Fruit fly (Drosophila melanogaster) whole organism, embryonic: ENCODE measurements around the gene CG14400.

Source experiments
- Ada2b ChIP-seq: fragments of 200-800 bp; sonication (Bioruptor generic); IDR thresholded peaks from 2 replicates; pipeline ENCODE4 v1.3.6; 2022; ENCODE audit warnings: missing biosample characterization, missing genetic modification characterization
- Adf1 ChIP-seq: fragments of 200-800 bp; sonication (Bioruptor generic); IDR thresholded peaks from 2 replicates; pipeline ENCODE4 v1.3.6; 2022; ENCODE audit warnings: missing biosample characterization, missing genetic modification characterization
- BtbVII ChIP-seq: fragments of 200-800 bp; sonication (Bioruptor generic); optimal IDR thresholded peaks from 3 replicates; lab custom pipeline; 2017; ENCODE audit warnings: missing biosample characterization, mild to moderate bottlenecking, missing genetic modification characterization
- CG10462 ChIP-seq: fragments of 200-800 bp; sonication (Bioruptor generic); optimal IDR thresholded peaks from 2 replicates; lab custom pipeline; 2016; ENCODE audit warnings: missing biosample characterization, missing genetic modification characterization
- CG11696 ChIP-seq: fragments of 200-800 bp; sonication (Bioruptor generic); IDR thresholded peaks from 2 replicates; pipeline ENCODE4 v1.3.6; 2022; ENCODE audit warnings: missing biosample characterization, missing genetic modification characterization
- CG12744 ChIP-seq: fragments of 200-800 bp; sonication (Bioruptor generic); optimal IDR thresholded peaks from 2 replicates; lab custom pipeline; 2016; ENCODE audit warnings: missing biosample characterization, missing genetic modification characterization
- CG13424 ChIP-seq: fragments of 200-800 bp; sonication (Bioruptor generic); optimal IDR thresholded peaks from 2 replicates; lab custom pipeline; 2019; ENCODE audit warnings: missing biosample characterization, mild to moderate bottlenecking, missing genetic modification characterization, moderate library complexity
- CG13894 ChIP-seq: fragments of 200-800 bp; sonication (Bioruptor generic); optimal IDR thresholded peaks from 3 replicates; lab custom pipeline; 2018; ENCODE audit warnings: missing biosample characterization, mild to moderate bottlenecking, missing genetic modification characterization, moderate library complexity
- CG17912 ChIP-seq: fragments of 200-800 bp; sonication (Bioruptor generic); optimal IDR thresholded peaks from 2 replicates; lab custom pipeline; 2018; ENCODE audit warnings: missing biosample characterization, mild to moderate bottlenecking, missing genetic modification characterization
- CG1832 ChIP-seq: fragments of 200-800 bp; sonication (Bioruptor generic); optimal IDR thresholded peaks from 2 replicates; lab custom pipeline; 2017; ENCODE audit warnings: missing biosample characterization, mild to moderate bottlenecking, missing genetic modification characterization, inconsistent platforms
- CG18476 ChIP-seq: fragments of 200-800 bp; sonication (Bioruptor generic); optimal IDR thresholded peaks from 2 replicates; lab custom pipeline; 2016; ENCODE audit warnings: missing biosample characterization, mild to moderate bottlenecking, missing genetic modification characterization
- CG2678 ChIP-seq: fragments of 200-800 bp; sonication (Bioruptor generic); optimal IDR thresholded peaks from 3 replicates; lab custom pipeline; 2019; ENCODE audit warnings: missing biosample characterization, mild to moderate bottlenecking, missing genetic modification characterization, moderate library complexity
- CG31365 ChIP-seq: fragments of 200-800 bp; sonication (Bioruptor generic); optimal IDR thresholded peaks from 2 replicates; lab custom pipeline; 2018; ENCODE audit warnings: missing biosample characterization, mild to moderate bottlenecking, missing genetic modification characterization
- CG32532 ChIP-seq: fragments of 200-800 bp; sonication (Bioruptor generic); IDR thresholded peaks from 2 replicates; pipeline ENCODE4 v1.3.6; 2022; ENCODE audit warnings: missing biosample characterization, missing genetic modification characterization
- CG32772 ChIP-seq: fragments of 200-800 bp; sonication (Bioruptor generic); IDR thresholded peaks from 2 replicates; pipeline ENCODE4 v1.3.6; 2022; ENCODE audit warnings: missing biosample characterization, missing genetic modification characterization
- CG34376 ChIP-seq: fragments of 200-800 bp; sonication (Bioruptor generic); optimal IDR thresholded peaks from 2 replicates; lab custom pipeline; 2018; ENCODE audit warnings: missing biosample characterization, mild to moderate bottlenecking, missing genetic modification characterization
- CG5245 ChIP-seq: fragments of 200-800 bp; sonication (Bioruptor generic); optimal IDR thresholded peaks from 3 replicates; lab custom pipeline; 2016; ENCODE audit warnings: missing biosample characterization, missing genetic modification characterization
- CG6765 ChIP-seq: fragments of 200-800 bp; sonication (Bioruptor generic); optimal IDR thresholded peaks from 3 replicates; lab custom pipeline; 2017; ENCODE audit warnings: missing biosample characterization, mild to moderate bottlenecking, missing genetic modification characterization
- CG9797 ChIP-seq: fragments of 200-800 bp; sonication (Bioruptor generic); optimal IDR thresholded peaks from 3 replicates; lab custom pipeline; 2018; ENCODE audit warnings: missing biosample characterization, mild to moderate bottlenecking, missing genetic modification characterization
- Dfd ChIP-seq, 2 experiments: fragments of >200 bp; optimal IDR thresholded peaks; 2 replicates each; lab custom pipeline; 2017; ENCODE audit warnings: missing biosample characterization in 2 of 2, missing genetic modification characterization in 2 of 2
- Eip74EF ChIP-seq, 2 experiments: fragments of 200-800 bp in 1 of 2; fragments of >200 bp in 1 of 2; sonication (Bioruptor generic) in 1 of 2; optimal IDR thresholded peaks; 2 replicates each; lab custom pipeline; 2017 to 2019; ENCODE audit warnings: missing biosample characterization in 2 of 2, missing genetic modification characterization in 2 of 2, mild to moderate bottlenecking in 1 of 2, moderate library complexity in 1 of 2
- Fer3 ChIP-seq: fragments of 200-800 bp; sonication (Bioruptor generic); optimal IDR thresholded peaks from 2 replicates; lab custom pipeline; 2018; ENCODE audit warnings: missing biosample characterization, mild to moderate bottlenecking, missing genetic modification characterization, moderate library complexity
- H15 ChIP-seq: fragments of 200-800 bp; sonication (Bioruptor generic); IDR thresholded peaks from 3 replicates; pipeline ENCODE4 v1.3.6; 2022; ENCODE audit warnings: missing biosample characterization, missing genetic modification characterization
- HHEX ChIP-seq: fragments of 200-800 bp; sonication (Bioruptor generic); optimal IDR thresholded peaks from 3 replicates; lab custom pipeline; 2017; ENCODE audit warnings: missing biosample characterization, mild to moderate bottlenecking, missing genetic modification characterization, missing genetic modification reagents
- Hmr ChIP-seq: fragments of 200-800 bp; sonication (Bioruptor generic); optimal IDR thresholded peaks from 3 replicates; lab custom pipeline; 2017; ENCODE audit warnings: mild to moderate bottlenecking, missing biosample characterization, missing genetic modification reagents, missing genetic modification characterization
- Hr39 ChIP-seq: fragments of >200 bp; optimal IDR thresholded peaks from 2 replicates; lab custom pipeline; 2017
- Myb ChIP-seq: fragments of 200-800 bp; sonication (Bioruptor generic); optimal IDR thresholded peaks from 2 replicates; lab custom pipeline; 2016; ENCODE audit warnings: missing biosample characterization, missing genetic modification characterization
- Pdp1 ChIP-seq, 2 experiments: fragments of 200-800 bp; sonication (Bioruptor generic); optimal IDR thresholded peaks; 3 replicates each; lab custom pipeline; 2016; ENCODE audit warnings: missing biosample characterization in 2 of 2, missing genetic modification characterization in 2 of 2, mild to moderate bottlenecking in 1 of 2, moderate library complexity in 1 of 2
- Spps ChIP-seq: fragments of 200-800 bp; sonication (Bioruptor generic); optimal IDR thresholded peaks from 2 replicates; lab custom pipeline; 2018; ENCODE audit warnings: missing biosample characterization, mild to moderate bottlenecking, missing genetic modification characterization
- Vsx1 ChIP-seq: fragments of 200-800 bp; sonication (Bioruptor generic); optimal IDR thresholded peaks from 2 replicates; lab custom pipeline; 2017; ENCODE audit warnings: missing biosample characterization, mild to moderate bottlenecking, missing genetic modification characterization, missing genetic modification reagents
- abd-A ChIP-seq: fragments of 200-800 bp; sonication (Bioruptor generic); optimal IDR thresholded peaks from 3 replicates; lab custom pipeline; 2019; ENCODE audit warnings: missing biosample characterization, mild to moderate bottlenecking, missing genetic modification characterization, moderate library complexity
- ash1 ChIP-seq: fragments of 200-800 bp; sonication (Bioruptor generic); optimal IDR thresholded peaks from 2 replicates; lab custom pipeline; 2018; ENCODE audit warnings: missing biosample characterization, mild to moderate bottlenecking, missing genetic modification characterization
- bsh ChIP-seq, 2 experiments: fragments of 200-800 bp; sonication (Bioruptor generic); optimal IDR thresholded peaks; 2 replicates each; lab custom pipeline; 2017 to 2018; ENCODE audit warnings: mild to moderate bottlenecking in 2 of 2, missing biosample characterization in 2 of 2, missing genetic modification characterization in 2 of 2, moderate library complexity in 1 of 2
- ci ChIP-seq: fragments of 200-800 bp; sonication (Bioruptor generic); IDR thresholded peaks from 3 replicates; pipeline ENCODE4 v1.3.6; 2022; ENCODE audit warnings: missing biosample characterization, missing genetic modification characterization
- dan ChIP-seq: fragments of 200-800 bp; sonication (Bioruptor generic); IDR thresholded peaks from 2 replicates; pipeline ENCODE4 v1.3.6; 2022; ENCODE audit warnings: missing biosample characterization, missing genetic modification characterization
- danr ChIP-seq: fragments of 200-800 bp; sonication (Bioruptor generic); IDR thresholded peaks from 2 replicates; pipeline ENCODE4 v1.3.6; 2022; ENCODE audit warnings: missing biosample characterization, missing genetic modification characterization
- ftz-f1 ChIP-seq: fragments of 200-800 bp; sonication (Bioruptor generic); optimal IDR thresholded peaks from 2 replicates; lab custom pipeline; 2016; ENCODE audit warnings: missing biosample characterization, missing genetic modification characterization
- lmd ChIP-seq: fragments of 200-800 bp; sonication (Bioruptor generic); IDR thresholded peaks from 2 replicates; pipeline ENCODE4 v1.3.6; 2022; ENCODE audit warnings: missing biosample characterization, missing genetic modification characterization
- nau ChIP-seq: fragments of 200-800 bp; sonication (Bioruptor generic); optimal IDR thresholded peaks from 3 replicates; lab custom pipeline; 2017; ENCODE audit warnings: missing biosample characterization, mild to moderate bottlenecking, missing genetic modification characterization, missing genetic modification reagents
- nmo ChIP-seq: fragments of 200-800 bp; sonication (Bioruptor generic); optimal IDR thresholded peaks from 2 replicates; lab custom pipeline; 2018; ENCODE audit warnings: missing biosample characterization, mild to moderate bottlenecking, missing genetic modification characterization, moderate library complexity
- org-1 ChIP-seq: fragments of 200-800 bp; sonication (Bioruptor generic); optimal IDR thresholded peaks from 2 replicates; lab custom pipeline; 2017; ENCODE audit warnings: missing biosample characterization, missing genetic modification characterization
- ro ChIP-seq: fragments of 200-800 bp; sonication (Bioruptor generic); IDR thresholded peaks from 2 replicates; pipeline ENCODE4 v1.3.6; 2022; ENCODE audit warnings: missing biosample characterization, missing genetic modification characterization
- row ChIP-seq: fragments of 200-800 bp; sonication (Bioruptor generic); IDR thresholded peaks from 3 replicates; pipeline ENCODE4 v1.3.6; 2022; ENCODE audit warnings: missing biosample characterization, missing genetic modification characterization
- salm ChIP-seq: fragments of 200-800 bp; sonication (Bioruptor generic); optimal IDR thresholded peaks from 2 replicates; lab custom pipeline; 2018; ENCODE audit warnings: missing biosample characterization, mild to moderate bottlenecking, missing genetic modification characterization
- scrt ChIP-seq: fragments of 200-800 bp; sonication (Bioruptor generic); optimal IDR thresholded peaks from 2 replicates; lab custom pipeline; 2018; ENCODE audit warnings: missing biosample characterization, mild to moderate bottlenecking, missing genetic modification characterization, moderate library complexity
- sens ChIP-seq: fragments of 200-800 bp; sonication (Bioruptor generic); peaks from one replicate; lab custom pipeline; 2016; ENCODE audit warnings: missing biosample characterization, missing genetic modification characterization
- stc ChIP-seq: fragments of 200-800 bp; sonication (Bioruptor generic); IDR thresholded peaks from 2 replicates; pipeline ENCODE4 v1.3.6; 2022; ENCODE audit warnings: missing biosample characterization, missing genetic modification characterization
- sug ChIP-seq: fragments of 200-800 bp; optimal IDR thresholded peaks from 2 replicates; lab custom pipeline; 2019; ENCODE audit warnings: missing biosample characterization, mild to moderate bottlenecking, missing genetic modification characterization, moderate library complexity

CG14400 gene

DNA sequence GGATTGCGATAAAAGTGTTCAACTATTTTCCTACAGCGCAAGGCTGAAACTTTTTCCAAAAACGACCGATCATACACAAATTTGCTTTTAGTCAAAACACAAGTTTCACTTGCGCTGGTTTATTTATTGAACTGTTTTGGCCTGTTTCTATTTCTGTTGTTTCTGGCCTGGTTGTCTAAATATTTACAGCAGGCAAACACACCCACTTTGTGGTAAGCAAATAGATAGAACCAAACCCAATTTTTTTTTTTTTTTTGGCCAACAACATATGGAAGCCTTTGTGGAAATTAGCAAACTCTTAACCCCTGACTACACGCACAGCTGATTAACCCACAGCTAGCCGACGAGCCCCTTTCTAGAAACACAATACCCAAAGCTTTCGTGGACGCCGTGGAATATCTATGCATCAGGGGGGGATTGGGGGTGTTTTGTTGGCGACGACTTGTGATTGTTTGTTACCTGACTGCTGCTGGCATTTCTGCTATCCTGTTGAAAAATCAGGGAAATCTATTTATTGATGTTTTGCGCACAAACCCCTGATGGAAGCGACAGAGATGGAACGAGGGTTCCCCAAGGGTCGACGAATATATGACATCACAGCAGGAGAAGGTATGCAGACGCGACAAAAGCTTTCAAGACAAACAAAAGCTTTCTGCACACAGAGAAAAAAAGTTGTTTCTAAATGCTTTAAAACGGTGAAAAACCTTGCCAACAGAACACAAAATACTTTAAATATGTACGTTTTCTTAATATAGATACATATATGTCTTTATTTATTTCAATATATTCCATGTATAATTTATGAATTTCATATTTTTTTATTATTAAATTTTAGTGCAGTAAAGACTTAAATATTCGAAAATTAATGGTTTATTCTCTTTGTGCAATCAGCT, 49.8 kb downstream of the CG14400 start (continued):
- TF ChIP-seq Eip74EF (GFP tag; optimal IDR thresholded peaks at IDR 0.05; lab: Kevin White, UChicago) (peak in 1 of 2 experiments; percentile 13), CG13424 (tag; lab: Kevin White, UChicago) (peak; percentile 55), lmd (GFP tag; lab: Robert Waterston, UW) (peak; percentile 32), sens (GFP tag; lab: Kevin White, UChicago) (peak; percentile 54), CG11696 (GFP tag; lab: Robert Waterston, UW) (no peak), CG1832 (GFP tag; lab: Kevin White, UChicago) (no peak), ci (GFP tag; lab: Robert Waterston, UW) (peak; percentile 8; the same call in 2 of the 3 replicates), row (GFP tag; lab: Robert Waterston, UW) (peak; percentile 85), Vsx1 (GFP tag; lab: Kevin White, UChicago) (peak; percentile 54), danr (GFP tag; lab: Robert Waterston, UW) (0 out of 2 replicates have a peak, but pooled peaks have one; percentile 22), CG18476 (GFP tag; lab: Kevin White, UChicago) (peak; percentile 6), scrt (peak; percentile 59), Ada2b (peak; percentile 39; the same call in 1 of the 2 replicates), abd-A (tag; lab: Kevin White, UChicago) (peak; percentile 90), CG6765 (GFP tag; lab: Kevin White, UChicago) (peak; percentile 15), H15 (GFP tag; lab: Robert Waterston, UW) (0 out of 3 replicates have a peak, but pooled peaks have one; percentile 32), BtbVII (GFP tag; lab: Kevin White, UChicago) (peak; percentile 64), HHEX (GFP tag; lab: Kevin White, UChicago) (peak; percentile 68), CG13894 (peak; percentile 49), CG2678 (tag; lab: Kevin White, UChicago) (peak; percentile 75), CG12744 (GFP tag; lab: Kevin White, UChicago) (peak; percentile 33), Spps (tag; lab: Kevin White, UChicago) (no peak), nmo (peak; percentile 29), CG34376 (GFP tag; lab: Kevin White, UChicago) (peak; percentile 14), bsh (GFP tag; optimal IDR thresholded peaks at IDR 0.05; lab: Kevin White, UChicago) (peak in 1 of 2 experiments; percentile 36), CG32532 (GFP tag; lab: Robert Waterston, UW) (peak; percentile 17), Myb (GFP tag; lab: Kevin White, UChicago) (no peak), Hmr (GFP tag; lab: Kevin White, UChicago) (peak; percentile 72), CG9797 (GFP tag; lab: Kevin White, UChicago) (no peak), Adf1 (GFP tag; lab: Robert Waterston, UW) (peak; percentile 20; the same call in 1 of the 2 replicates), ash1 (GFP tag; lab: Kevin White, UChicago) (no peak), ro (GFP tag; lab: Robert Waterston, UW) (no peak), salm (peak; percentile 13), dan (GFP tag; lab: Robert Waterston, UW) (no peak), nau (GFP tag; lab: Kevin White, UChicago) (peak; percentile 74), Hr39 (lab: Kevin White, UChicago) (no peak), stc (GFP tag; lab: Robert Waterston, UW) (0 out of 2 replicates have a peak, but pooled peaks have one; percentile 8), Fer3 (tag; lab: Kevin White, UChicago) (peak; percentile 73), CG10462 (GFP tag; lab: Kevin White, UChicago) (no peak), CG5245 (GFP tag; lab: Kevin White, UChicago) (no peak), org-1 (peak; percentile 22), Dfd (GFP tag; optimal IDR thresholded peaks at IDR 0.05; lab: Kevin White, UChicago) (no peak), CG32772 (GFP tag; lab: Robert Waterston, UW) (peak; percentile 45; the same call in 1 of the 2 replicates), ftz-f1 (GFP tag; lab: Kevin White, UChicago) (no peak), CG31365 (tag; lab: Kevin White, UChicago) (peak; percentile 43), CG17912 (GFP tag; lab: Kevin White, UChicago) (no peak), Pdp1 (GFP tag; optimal IDR thresholded peaks at IDR 0.05; lab: Kevin White, UChicago) (no peak), sug (peak; percentile 36)
